Worm (Caenorhabditis elegans): Measurements from ENCODE around the gene cnc-2.

DNA sequence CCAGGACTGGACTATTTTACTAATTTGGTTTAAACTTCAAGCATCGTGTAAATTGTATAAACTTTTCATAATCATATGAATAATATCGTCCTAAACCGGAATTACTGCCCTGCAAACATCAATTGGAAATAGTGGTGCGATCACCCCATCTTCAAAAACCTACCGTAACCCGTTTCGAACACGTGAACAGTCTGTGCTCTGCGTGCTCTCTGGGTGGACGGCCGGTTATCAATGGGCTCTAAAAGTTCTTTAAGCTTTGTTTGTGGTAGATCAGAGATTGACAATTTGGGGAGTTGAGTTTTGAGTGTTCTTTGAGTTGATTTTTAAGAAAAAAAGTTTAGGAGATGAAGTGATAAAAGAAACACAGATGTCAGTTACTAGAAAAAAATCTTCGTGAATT lies 6.6 kb upstream of the cnc-2 start:
- no peak for TF ChIP-seq jun-1 (tag; optimal IDR thresholded peaks at IDR 0.05)
- TF ChIP-seq rnt-1 (tag; optimal IDR thresholded peaks at IDR 0.05) = no peak
- no peak for TF ChIP-seq tlp-1 (tag; optimal IDR thresholded peaks at IDR 0.05)

Data from whole organism, L1 larva.